Worm (Caenorhabditis elegans): Measurements from ENCODE around the gene F25B4.4.
"Not testable (repeated sequence)": the region's sequence is repeated elsewhere in the genome, so short reads cannot be mapped to it uniquely, and the experiment has no call there.

The F25B4.4 gene

DNA sequence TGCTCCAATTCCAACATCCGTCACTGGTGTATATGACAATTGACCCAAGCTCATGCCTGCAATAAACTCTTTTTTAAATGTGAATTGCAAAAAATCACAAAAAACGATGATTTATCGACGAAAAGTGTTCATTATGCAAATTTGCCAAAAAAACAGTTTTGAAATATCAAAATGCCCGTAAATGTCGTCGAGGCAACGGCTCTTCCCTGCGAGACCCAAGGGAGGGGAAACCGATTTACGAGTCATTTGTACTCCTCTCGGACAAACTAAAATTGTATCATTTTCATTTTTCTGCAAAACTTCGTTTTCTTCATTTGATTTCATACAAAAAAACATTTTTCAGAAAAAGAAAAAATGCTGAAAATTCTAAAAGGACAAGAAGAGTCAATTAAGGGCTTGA is at the start of gene F25B4.4, which contains the start of gene hmgs-1:
F25B4.4 (plus strand) TSS at position 340 of the 400 bp plus-strand sequence.
hmgs-1 (minus strand) TSS at position 56 of the 400 bp plus-strand sequence.
- TF ChIP-seq ztf-29 (GFP tag; IDR thresholded peaks at IDR 0.05): no peak
- TF ChIP-seq med-1 (GFP tag; optimal IDR thresholded peaks at IDR 0.05; ENCODE audit: insufficient read depth): no peak
- no peak for TF ChIP-seq T22C8.4 (GFP tag; IDR thresholded peaks at IDR 0.05)
- TF ChIP-seq flt-1 (GFP tag; IDR thresholded peaks at IDR 0.05): 0 out of 2 replicates have a peak, but pooled peaks have one; percentile 27
- no peak for TF ChIP-seq tab-1 (GFP tag; IDR thresholded peaks at IDR 0.05)
- TF ChIP-seq cog-1 (tag; optimal IDR thresholded peaks at IDR 0.05): peak; percentile 39
- no peak for TF ChIP-seq ztf-23 (GFP tag; IDR thresholded peaks at IDR 0.05)
- TF ChIP-seq klf-2 (GFP tag; conservative IDR thresholded peaks at IDR 0.05): no peak
- no peak for TF ChIP-seq ref-1 (GFP tag; conservative IDR thresholded peaks at IDR 0.05)

DNA sequence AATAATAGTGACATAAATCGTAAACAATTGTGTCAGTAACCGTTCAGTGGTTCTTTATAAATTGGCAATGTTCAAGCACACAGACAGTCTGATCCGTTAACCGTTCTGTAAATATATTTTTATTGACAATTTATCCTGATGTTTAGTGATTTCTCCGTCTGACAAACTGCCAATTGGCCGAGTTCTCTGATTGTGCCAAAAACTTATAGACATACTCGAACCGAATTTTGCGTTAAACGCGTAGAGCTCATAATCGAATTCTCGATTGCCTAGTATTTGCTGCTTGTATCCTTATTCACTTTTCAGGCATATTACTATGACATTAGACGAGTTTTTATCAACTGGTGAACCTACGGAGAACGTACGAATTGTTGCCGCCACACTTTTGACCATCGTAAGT is 40.5 kb upstream of the F25B4.4 start, which contains the start of gene srx-117:
srx-117 (plus strand) TSS at position 301 of the 400 bp plus-strand sequence.
- TF ChIP-seq klf-2 (GFP tag; conservative IDR thresholded peaks at IDR 0.05) (no peak), med-1 (GFP tag; optimal IDR thresholded peaks at IDR 0.05; ENCODE audit: insufficient read depth) (no peak), cog-1 (tag; optimal IDR thresholded peaks at IDR 0.05) (no peak), ztf-29 (GFP tag; IDR thresholded peaks at IDR 0.05) (no peak), ref-1 (GFP tag; conservative IDR thresholded peaks at IDR 0.05) (no peak), tab-1 (GFP tag; IDR thresholded peaks at IDR 0.05) (no peak), ztf-23 (GFP tag; IDR thresholded peaks at IDR 0.05) (no peak), flt-1 (GFP tag; IDR thresholded peaks at IDR 0.05) (no peak), T22C8.4 (GFP tag; IDR thresholded peaks at IDR 0.05) (no peak)

DNA sequence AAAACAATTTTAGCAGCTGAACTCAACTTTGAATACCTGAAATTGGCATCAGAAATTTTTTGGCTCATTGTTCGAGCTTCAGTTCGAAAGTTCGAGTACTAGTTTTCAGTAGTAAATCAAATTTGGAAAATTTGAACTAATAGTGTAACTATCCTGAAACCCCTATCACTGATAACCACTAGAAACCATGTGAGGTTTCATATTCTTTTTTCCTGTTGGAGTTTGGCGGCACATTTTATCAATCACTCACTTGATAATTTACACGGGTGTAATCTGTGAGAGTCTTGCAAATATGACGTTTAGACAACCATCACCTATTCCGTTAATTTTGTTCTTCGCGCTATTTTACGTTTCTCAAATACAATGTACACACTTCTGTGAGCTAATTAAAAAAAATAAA is 37.3 kb upstream of the F25B4.4 start, which contains the start of gene C14C11.4:
C14C11.4 (plus strand) TSS at position 252 of the 400 bp plus-strand sequence.
- no peak for TF ChIP-seq klf-2 (GFP tag; conservative IDR thresholded peaks at IDR 0.05)
- TF ChIP-seq flt-1 (GFP tag; IDR thresholded peaks at IDR 0.05): no peak
- TF ChIP-seq med-1 (GFP tag; optimal IDR thresholded peaks at IDR 0.05; ENCODE audit: insufficient read depth): no peak
- TF ChIP-seq cog-1 (tag; optimal IDR thresholded peaks at IDR 0.05): no peak

DNA sequence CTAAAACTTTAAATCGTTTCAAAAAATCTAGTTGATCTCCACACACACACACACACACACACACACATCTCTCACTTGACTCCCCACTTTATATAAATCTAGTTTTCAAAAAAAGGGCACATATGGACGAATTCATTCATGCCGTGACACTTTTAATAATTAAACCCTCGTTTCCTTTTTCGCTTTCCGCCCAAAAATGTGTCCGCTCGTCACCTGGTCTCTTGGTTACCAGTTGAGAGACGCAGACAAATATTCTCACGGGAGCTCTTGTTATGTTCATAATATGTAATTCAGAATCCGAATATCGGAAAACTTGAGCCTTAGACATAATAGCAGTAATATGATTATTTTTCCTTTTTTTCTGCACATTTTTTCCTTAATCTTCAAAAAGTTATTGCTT is 32.8 kb upstream of the F25B4.4 start:
- TF ChIP-seq klf-2 (GFP tag; conservative IDR thresholded peaks at IDR 0.05): no peak
- no peak for TF ChIP-seq T22C8.4 (GFP tag; IDR thresholded peaks at IDR 0.05)
- TF ChIP-seq tab-1 (GFP tag; IDR thresholded peaks at IDR 0.05): no peak
- TF ChIP-seq flt-1 (GFP tag; IDR thresholded peaks at IDR 0.05): no peak
- TF ChIP-seq ztf-23 (GFP tag; IDR thresholded peaks at IDR 0.05): no peak
- TF ChIP-seq med-1 (GFP tag; optimal IDR thresholded peaks at IDR 0.05; ENCODE audit: insufficient read depth): no peak
- TF ChIP-seq ref-1 (GFP tag; conservative IDR thresholded peaks at IDR 0.05): no peak
- no peak for TF ChIP-seq cog-1 (tag; optimal IDR thresholded peaks at IDR 0.05)
- TF ChIP-seq ztf-29 (GFP tag; IDR thresholded peaks at IDR 0.05): no peak

DNA sequence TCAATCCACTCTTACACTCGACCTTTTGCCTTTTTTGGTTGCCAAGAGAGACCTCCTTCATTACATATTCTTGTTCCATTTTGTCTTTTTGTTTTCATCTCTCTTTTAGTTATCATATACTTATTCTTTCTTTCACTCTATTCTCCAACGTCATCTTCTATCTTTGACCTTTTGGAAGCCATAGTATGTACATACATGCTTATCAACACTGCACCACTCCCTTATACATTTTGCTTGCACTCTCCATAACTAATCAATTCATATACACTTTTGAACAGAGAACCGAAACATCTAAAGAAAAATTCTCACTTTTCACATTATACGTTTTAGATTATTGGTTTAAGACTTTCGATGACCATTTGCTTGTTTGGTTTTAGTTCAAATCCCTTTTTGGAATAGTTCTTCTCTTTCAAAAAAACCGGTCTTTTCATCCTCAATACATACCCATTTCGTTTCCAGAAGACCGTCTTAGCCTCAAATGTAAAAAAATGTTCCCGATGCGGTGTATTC is 30.6 kb upstream of the F25B4.4 start, which contains the start of gene hex-2:
hex-2 (plus strand) TSS at position 460 of the 510 bp plus-strand sequence.
- TF ChIP-seq ref-1 (GFP tag; conservative IDR thresholded peaks at IDR 0.05) (no peak), med-1 (GFP tag; optimal IDR thresholded peaks at IDR 0.05; ENCODE audit: insufficient read depth) (no peak), cog-1 (tag; optimal IDR thresholded peaks at IDR 0.05) (no peak)

DNA sequence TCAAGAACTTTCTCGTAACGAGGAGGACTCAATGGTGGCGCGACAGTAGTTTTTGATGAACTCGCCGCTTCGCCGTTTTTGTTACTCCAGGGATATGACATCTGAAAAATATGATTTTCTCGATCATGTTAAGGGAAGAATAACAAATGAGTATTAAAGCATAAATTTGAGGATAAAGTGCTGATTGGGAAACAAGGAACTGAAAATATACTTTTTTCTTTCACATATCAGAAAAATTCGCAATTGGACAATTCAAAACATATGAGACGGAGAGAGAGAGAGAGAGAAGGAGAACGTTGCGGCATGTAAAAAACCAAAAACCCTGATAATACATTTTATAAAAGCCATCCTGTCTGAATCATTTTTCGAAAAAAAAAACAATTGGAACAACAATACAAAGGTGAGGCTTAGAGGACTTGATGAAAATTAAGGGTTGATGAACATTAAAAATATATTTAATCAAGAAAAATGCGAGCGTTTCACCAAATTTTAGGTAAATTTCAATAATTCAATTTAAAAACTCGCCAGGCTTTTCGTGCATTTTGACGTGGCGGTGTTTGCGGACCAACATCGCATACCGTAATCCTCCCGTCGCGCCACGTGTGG is 24.0 kb upstream of the F25B4.4 start, which contains the start of the genes mut-14 and C14C11.2:
mut-14 (minus strand) TSS at position 101 of the 606 bp plus-strand sequence.
C14C11.2 (plus strand) TSS at position 556 of the 606 bp plus-strand sequence.
- TF ChIP-seq med-1 (GFP tag; optimal IDR thresholded peaks at IDR 0.05; ENCODE audit: insufficient read depth) (no peak), T22C8.4 (GFP tag; IDR thresholded peaks at IDR 0.05) (no peak), tab-1 (GFP tag; IDR thresholded peaks at IDR 0.05) (no peak), ztf-23 (GFP tag; IDR thresholded peaks at IDR 0.05) (no peak), klf-2 (GFP tag; conservative IDR thresholded peaks at IDR 0.05) (no peak), ztf-29 (GFP tag; IDR thresholded peaks at IDR 0.05) (no peak), flt-1 (GFP tag; IDR thresholded peaks at IDR 0.05) (no peak), cog-1 (tag; optimal IDR thresholded peaks at IDR 0.05) (no peak), ref-1 (GFP tag; conservative IDR thresholded peaks at IDR 0.05) (no peak)

DNA sequence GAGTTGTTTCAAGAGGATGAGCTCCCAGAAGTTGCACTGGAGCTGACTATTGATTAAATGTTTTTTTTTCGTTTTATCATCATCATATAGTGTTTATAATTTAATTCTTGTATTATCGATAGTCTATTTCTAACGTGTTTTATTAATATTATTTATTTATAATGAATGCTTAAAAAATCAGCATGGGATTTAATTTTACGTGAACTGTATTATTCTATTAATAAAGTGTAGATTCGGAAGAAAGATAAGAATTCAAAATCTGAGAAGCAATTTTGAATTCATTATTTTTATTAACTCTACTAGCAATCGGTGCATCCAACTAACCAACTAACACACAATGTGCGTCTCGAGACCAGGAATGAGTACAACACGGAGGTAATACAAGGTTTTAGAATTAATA is 21.4 kb upstream of the F25B4.4 start, which contains the start of gene C14C11.1:
C14C11.1 (plus strand) TSS at position 301 of the 400 bp plus-strand sequence.
- not testable (repeated sequence) for TF ChIP-seq ref-1 (GFP tag; conservative IDR thresholded peaks at IDR 0.05); med-1 (GFP tag; optimal IDR thresholded peaks at IDR 0.05; ENCODE audit: insufficient read depth); ztf-29 (GFP tag; IDR thresholded peaks at IDR 0.05)

DNA sequence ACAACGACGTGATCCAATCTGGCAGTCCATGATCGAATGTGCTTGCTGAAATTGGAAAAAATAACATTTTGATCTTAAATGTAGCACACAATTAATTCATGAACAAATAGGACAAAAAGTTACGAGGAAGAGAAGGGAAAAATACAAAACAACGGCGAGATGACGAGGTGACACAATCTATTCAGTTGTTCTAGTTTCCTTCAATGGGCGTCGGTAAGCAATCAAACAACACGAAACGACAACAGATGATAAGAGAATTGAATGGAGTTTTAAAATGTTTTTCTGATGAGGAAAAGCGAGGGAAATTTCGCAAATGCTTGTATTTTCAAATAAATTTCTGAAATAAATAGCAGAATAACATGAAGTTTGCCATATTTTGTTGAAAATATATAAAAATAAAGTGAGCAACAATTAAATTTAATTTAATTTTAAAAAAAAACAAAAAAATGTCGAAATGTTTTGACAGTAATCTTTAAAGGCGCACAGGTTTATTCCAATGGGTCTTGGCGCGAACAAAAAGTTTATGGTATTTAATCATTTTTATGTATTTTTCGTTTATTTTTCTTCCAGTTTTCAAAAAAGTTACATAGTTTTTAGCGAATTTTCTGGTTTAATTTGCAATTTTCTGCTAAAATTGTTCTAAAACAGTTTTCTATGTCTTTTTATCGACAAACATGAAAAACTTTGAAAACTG is 18.5 kb upstream of the F25B4.4 start, which contains the start of gene C14C11.7:
C14C11.7 (minus strand) TSS at position 51 of the 694 bp plus-strand sequence.
- TF ChIP-seq tab-1 (GFP tag; IDR thresholded peaks at IDR 0.05) (no peak), klf-2 (GFP tag; conservative IDR thresholded peaks at IDR 0.05) (no peak), ref-1 (GFP tag; conservative IDR thresholded peaks at IDR 0.05) (no peak), med-1 (GFP tag; optimal IDR thresholded peaks at IDR 0.05; ENCODE audit: insufficient read depth) (no peak), T22C8.4 (GFP tag; IDR thresholded peaks at IDR 0.05) (no peak)

DNA sequence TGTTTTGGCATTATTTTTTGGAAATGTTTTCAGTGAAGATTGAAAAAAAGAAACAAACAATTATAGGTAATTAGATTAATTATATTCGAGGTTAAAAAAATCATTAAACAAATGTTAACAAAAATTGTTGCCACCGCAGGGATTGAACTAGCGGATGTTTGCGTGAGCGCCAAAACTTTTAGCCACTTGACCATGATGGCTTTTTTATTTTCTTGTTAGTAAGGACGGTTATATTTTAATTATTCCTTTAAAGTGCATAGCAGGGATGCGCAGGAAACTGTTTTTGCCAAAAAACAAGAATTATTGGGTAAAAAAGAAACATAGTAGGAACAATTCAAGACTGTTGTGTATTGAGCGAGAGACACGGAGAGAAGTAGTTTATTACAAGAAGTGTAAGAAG is 17.3 kb upstream of the F25B4.4 start:
- TF ChIP-seq tab-1 (GFP tag; IDR thresholded peaks at IDR 0.05) (no peak), flt-1 (GFP tag; IDR thresholded peaks at IDR 0.05) (peak; percentile 42; the same call in 1 of the 2 replicates)

All from whole organism, midembryonic.